Worm (Caenorhabditis elegans) whole organism, L4 larva: ENCODE measurements around the gene wdr-5.3.

Source experiments
- F10B5.3 ChIP-seq: sonication (generic microtip); optimal IDR thresholded peaks from 2 replicates; lab custom pipeline; 2016; ENCODE audit warnings: mild to moderate bottlenecking, missing genetic modification characterization, missing compliant biosample characterization
- T20F7.1 ChIP-seq: fragments of 200-800 bp; sonication (Bioruptor generic); optimal IDR thresholded peaks from 2 replicates; lab custom pipeline; 2018; ENCODE audit warnings: mild to moderate bottlenecking, missing genetic modification characterization, missing compliant biosample characterization
- aly-2 ChIP-seq: sonication (generic microtip); optimal IDR thresholded peaks from 2 replicates; lab custom pipeline; 2018; ENCODE audit warnings: missing biosample characterization, missing genetic modification characterization
- nhr-77 ChIP-seq: fragments of 150-350 bp; optimal IDR thresholded peaks from 2 replicates; lab custom pipeline; 2014; ENCODE audit warnings: missing biosample characterization, missing genetic modification characterization
- set-16 ChIP-seq: fragments of 200-800 bp; sonication (Bioruptor generic); IDR thresholded peaks from 2 replicates; pipeline ENCODE4 v1.3.6; 2022; ENCODE audit warnings: missing genetic modification reagents, missing genetic modification characterization, missing compliant biosample characterization
- skn-1 ChIP-seq: fragments of 150-350 bp; optimal IDR thresholded peaks from 2 replicates; lab custom pipeline; 2014; ENCODE audit warnings: missing biosample characterization, missing genetic modification characterization

DNA sequence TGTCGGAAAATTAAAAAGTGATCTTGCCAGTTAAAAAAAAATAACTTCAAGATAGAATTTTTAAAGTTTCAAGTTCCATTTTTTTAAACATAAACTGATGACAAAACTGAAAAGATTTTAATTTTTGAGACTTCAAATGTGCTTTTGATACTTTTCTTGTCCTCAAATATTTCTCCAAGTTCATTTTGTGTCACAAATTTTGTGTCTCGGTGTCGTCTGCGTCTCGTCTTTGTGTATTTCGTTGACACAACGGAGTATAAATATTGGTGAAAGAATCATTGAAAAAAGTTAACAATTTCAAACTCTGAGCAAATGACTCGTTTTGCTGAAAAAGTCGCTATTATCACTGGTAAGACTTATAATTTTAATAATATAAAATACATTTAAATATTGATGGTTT, 47.1 kb downstream of the wdr-5.3 start, which contains the start of gene D1054.8:
- TF ChIP-seq nhr-77 (tag; lab: Kevin White, UChicago) (no peak), aly-2 (tag; lab: Kevin White, UChicago) (no peak), skn-1 (tag; lab: Kevin White, UChicago) (no peak), T20F7.1 (GFP tag; lab: Kevin White, UChicago) (no peak), set-16 (GFP tag; lab: Robert Waterston, UW) (no peak), F10B5.3 (tag; lab: Kevin White, UChicago) (no peak)
